Worm (Caenorhabditis elegans): Measurements from ENCODE around the gene mlcd-1.
A peak's percentile ranks its signal among the peaks of the same experiment; 100 is the strongest.

mlcd-1 gene

DNA sequence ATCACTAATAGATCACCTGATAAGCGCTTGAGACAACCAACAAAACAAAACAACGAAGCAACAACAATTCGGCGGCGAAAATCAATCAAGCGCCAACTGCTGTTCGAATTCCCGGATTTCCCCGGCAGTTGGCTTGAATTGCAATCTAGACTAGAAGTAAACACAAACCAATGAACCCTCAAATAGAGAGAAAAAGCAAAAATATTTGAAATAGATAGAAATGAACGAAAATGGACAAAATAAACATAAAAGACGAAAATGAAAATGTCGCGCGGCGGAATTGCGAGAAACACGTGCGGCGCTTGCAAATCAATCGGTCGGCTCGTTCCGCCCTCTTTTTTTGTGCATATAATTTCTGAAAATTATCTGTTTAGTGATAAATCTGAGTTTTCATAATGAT lies 525 bp upstream of the mlcd-1 start, which contains the start of gene idhg-1 (continued):
- TF ChIP-seq lir-3 (tag; optimal IDR thresholded peaks at IDR 0.05; ENCODE audit: poor library complexity) (peak; percentile 63), sox-4 (tag; optimal IDR thresholded peaks at IDR 0.05) (peak; percentile 24), mdl-1 (tag; optimal IDR thresholded peaks at IDR 0.05) (no peak), unc-30 (tag; optimal IDR thresholded peaks at IDR 0.05) (no peak), skn-1 (tag; optimal IDR thresholded peaks at IDR 0.05) (peak; percentile 49), zag-1 (tag; optimal IDR thresholded peaks at IDR 0.05) (no peak), unc-130 (tag; optimal IDR thresholded peaks at IDR 0.05) (peak; percentile 61), isw-1 (GFP tag; IDR thresholded peaks at IDR 0.05) (no peak; the same call in none of the 2 replicates), irx-1 (tag; optimal IDR thresholded peaks at IDR 0.05) (peak; percentile 34), mep-1 (tag; optimal IDR thresholded peaks at IDR 0.05) (peak; percentile 59), fkh-10 (GFP tag; optimal IDR thresholded peaks at IDR 0.05) (no peak), ceh-8 (GFP tag; optimal IDR thresholded peaks at IDR 0.05) (no peak), C16A3.4 (tag; optimal IDR thresholded peaks at IDR 0.05) (peak; percentile 64), sup-37 (GFP tag; optimal IDR thresholded peaks at IDR 0.05) (no peak), unc-86 (tag; optimal IDR thresholded peaks at IDR 0.05) (peak; percentile 64), nhr-28 (tag; optimal IDR thresholded peaks at IDR 0.05) (no peak), egl-27 (tag; optimal IDR thresholded peaks at IDR 0.05) (no peak), nhr-77 (tag; optimal IDR thresholded peaks at IDR 0.05) (peak; percentile 9), hlh-17 (GFP tag; optimal IDR thresholded peaks at IDR 0.05; ENCODE audit: borderline replicate concordance) (no peak), ceh-63 (GFP tag; optimal IDR thresholded peaks at IDR 0.05) (no peak), lin-15B (tag; optimal IDR thresholded peaks at IDR 0.05) (peak; percentile 4), egl-13 (tag; optimal IDR thresholded peaks at IDR 0.05) (peak; percentile 40), lin-39 (tag; optimal IDR thresholded peaks at IDR 0.05) (peak; percentile 35), tbx-2 (tag; optimal IDR thresholded peaks at IDR 0.05) (peak; percentile 52), hpl-2 (GFP tag; optimal IDR thresholded peaks at IDR 0.05) (no peak), nhr-84 (tag; optimal IDR thresholded peaks at IDR 0.05) (peak; percentile 26), lsy-2 (tag; optimal IDR thresholded peaks at IDR 0.05) (peak; percentile 71 to 74), ztf-4 (tag; optimal IDR thresholded peaks at IDR 0.05) (peak; percentile 63), pag-3 (tag; optimal IDR thresholded peaks at IDR 0.05; ENCODE audit: borderline replicate concordance, insufficient read depth) (no peak), nhr-85 (tag) (peak; percentile 86), nhr-20 (tag; optimal IDR thresholded peaks at IDR 0.05) (peak; percentile 72)

- peak; percentile 39 for TF ChIP-seq nhr-71 (tag; optimal IDR thresholded peaks at IDR 0.05)
- no peak for TF ChIP-seq nhr-76 (tag; optimal IDR thresholded peaks at IDR 0.05)
- peak; percentile 7 to 35 for TF ChIP-seq efl-1 (optimal IDR thresholded peaks at IDR 0.05)
- no peak for TF ChIP-seq efl-1 (GFP tag; optimal IDR thresholded peaks at IDR 0.05 in 1 of 2)
- no peak for TF ChIP-seq hlh-4 (tag; optimal IDR thresholded peaks at IDR 0.05)
- TF ChIP-seq aly-2 (tag; optimal IDR thresholded peaks at IDR 0.05) = no peak
- TF ChIP-seq C16A3.4 (tag; optimal IDR thresholded peaks at IDR 0.05) = no peak
- TF ChIP-seq swsn-7 (tag; optimal IDR thresholded peaks at IDR 0.05) = peak; percentile 33
- peak in 1 of 2 experiments; percentile 0 for TF ChIP-seq lin-35 (GFP tag; optimal IDR thresholded peaks at IDR 0.05)
- peak; percentile 20 for TF ChIP-seq snpc-4 (tag; optimal IDR thresholded peaks at IDR 0.05)
- TF ChIP-seq nhr-90 (tag; optimal IDR thresholded peaks at IDR 0.05; ENCODE audit: poor library complexity) = no peak
- TF ChIP-seq ceh-90 (tag; optimal IDR thresholded peaks at IDR 0.05) = no peak
- peak; percentile 42 for TF ChIP-seq snu-23 (GFP tag; optimal IDR thresholded peaks at IDR 0.05)
- TF ChIP-seq ztf-4 (tag; optimal IDR thresholded peaks at IDR 0.05) = peak; percentile 74
- TF ChIP-seq elt-2 (tag; optimal IDR thresholded peaks at IDR 0.05) = no peak
- TF ChIP-seq unc-62 (GFP tag; optimal IDR thresholded peaks at IDR 0.05) = no peak
- TF ChIP-seq dpl-1 (GFP tag; optimal IDR thresholded peaks at IDR 0.05) = peak in 1 of 3 experiments; percentile 18
- no peak for TF ChIP-seq vab-15 (tag; optimal IDR thresholded peaks at IDR 0.05)
- TF ChIP-seq mep-1 (tag; optimal IDR thresholded peaks at IDR 0.05) = peak; percentile 27
- peak; percentile 25 for TF ChIP-seq rnt-1 (tag; optimal IDR thresholded peaks at IDR 0.05)
- TF ChIP-seq lin-14 (GFP tag; optimal IDR thresholded peaks at IDR 0.05) = peak; percentile 82
- TF ChIP-seq nhr-85 (tag) = peak; percentile 65
- peak in 1 of 3 experiments; percentile 0 for TF ChIP-seq ceh-82 (tag; optimal IDR thresholded peaks at IDR 0.05)
- TF ChIP-seq lsy-2 (tag; optimal IDR thresholded peaks at IDR 0.05) = peak; percentile 21 to 46
- TF ChIP-seq irx-1 (tag; optimal IDR thresholded peaks at IDR 0.05) = no peak
- TF ChIP-seq nhr-47 (tag; optimal IDR thresholded peaks at IDR 0.05) = peak; percentile 22
Measured at ce11 chrIII:4562070-4562788, 5.7 kb downstream of the mlcd-1 start, which contains the start of gene pan-1. pan-1 (plus strand) TSS chrIII:4562738.

Data from whole organism, L1 larva.